Worm (Caenorhabditis elegans): Measurements from ENCODE around the gene glo-1.

- TF ChIP-seq ces-1 (GFP tag; optimal IDR thresholded peaks at IDR 0.05) = no peak
- TF ChIP-seq fos-1 (tag; optimal IDR thresholded peaks at IDR 0.05) = no peak
- no peak for TF ChIP-seq aly-2 (tag; optimal IDR thresholded peaks at IDR 0.05)
- no peak for TF ChIP-seq snpc-4 (tag; optimal IDR thresholded peaks at IDR 0.05)
- TF ChIP-seq nhr-11 (tag; optimal IDR thresholded peaks at IDR 0.05) = no peak
- TF ChIP-seq ceh-20 (GFP tag; IDR thresholded peaks at IDR 0.05) = no peak
- TF ChIP-seq ceh-62 (tag; optimal IDR thresholded peaks at IDR 0.05) = no peak
Observed at ce11 chrX:9848214-9848789, 33.7 kb downstream of the glo-1 start.
